Fruit fly (Drosophila melanogaster) whole organism, embryonic: ENCODE data around the gene Vm26Ac.
A peak's percentile ranks its signal among the peaks of the same experiment; 100 is the strongest.

Experiments
- Abd-B ChIP-seq: fragments of 200-800 bp; sonication (Bioruptor generic); optimal IDR thresholded peaks from 2 replicates; lab custom pipeline; 2018; ENCODE audit warnings: missing biosample characterization, mild to moderate bottlenecking, missing genetic modification characterization, moderate library complexity
- Asciz ChIP-seq: fragments of 200-800 bp; sonication (Bioruptor generic); optimal IDR thresholded peaks from 2 replicates; lab custom pipeline; 2017; ENCODE audit warnings: missing biosample characterization, mild to moderate bottlenecking, missing genetic modification characterization, missing genetic modification reagents
- CG10321 ChIP-seq: fragments of 200-800 bp; sonication (Bioruptor generic); IDR thresholded peaks from 2 replicates; pipeline ENCODE4 v1.3.6; 2022; ENCODE audit warnings: missing biosample characterization, missing genetic modification characterization
- CG1233 ChIP-seq: fragments of 200-800 bp; sonication (Bioruptor generic); optimal IDR thresholded peaks from 4 replicates; lab custom pipeline; 2018; ENCODE audit warnings: missing biosample characterization, mild to moderate bottlenecking, missing genetic modification characterization
- CG15479 ChIP-seq: fragments of 200-800 bp; sonication (Bioruptor generic); optimal IDR thresholded peaks from 3 replicates; lab custom pipeline; 2019; ENCODE audit warnings: missing biosample characterization, mild to moderate bottlenecking, missing genetic modification characterization, moderate library complexity
- CG16815 ChIP-seq: fragments of 200-800 bp; sonication (Bioruptor generic); optimal IDR thresholded peaks from 3 replicates; lab custom pipeline; 2017; ENCODE audit warnings: missing biosample characterization, mild to moderate bottlenecking, missing genetic modification characterization
- CG2202 ChIP-seq: fragments of 200-800 bp; sonication (Bioruptor generic); optimal IDR thresholded peaks from 2 replicates; lab custom pipeline; 2018; ENCODE audit warnings: missing biosample characterization, mild to moderate bottlenecking, missing genetic modification characterization
- CG2678 ChIP-seq: fragments of 200-800 bp; sonication (Bioruptor generic); optimal IDR thresholded peaks from 3 replicates; lab custom pipeline; 2019; ENCODE audit warnings: missing biosample characterization, mild to moderate bottlenecking, missing genetic modification characterization, moderate library complexity
- CG2875 ChIP-seq: fragments of 200-800 bp; sonication (Bioruptor generic); optimal IDR thresholded peaks from 2 replicates; lab custom pipeline; 2017; ENCODE audit warnings: missing biosample characterization, mild to moderate bottlenecking, missing genetic modification characterization, missing genetic modification reagents
- CG33557 ChIP-seq: fragments of 200-800 bp; sonication (Bioruptor generic); optimal IDR thresholded peaks from 2 replicates; lab custom pipeline; 2019; ENCODE audit warnings: missing biosample characterization, mild to moderate bottlenecking, missing genetic modification characterization, moderate library complexity
- CG34422 ChIP-seq: fragments of 200-800 bp; sonication (Bioruptor generic); IDR thresholded peaks from 3 replicates; pipeline ENCODE4 v1.3.6; 2022; ENCODE audit warnings: missing biosample characterization, missing genetic modification characterization
- CG4707 ChIP-seq: fragments of 200-800 bp; sonication (Bioruptor generic); optimal IDR thresholded peaks from 2 replicates; lab custom pipeline; 2018; ENCODE audit warnings: missing biosample characterization, mild to moderate bottlenecking, missing genetic modification characterization, moderate library complexity
- CG5953 ChIP-seq: fragments of 200-800 bp; sonication (Bioruptor generic); IDR thresholded peaks from 2 replicates; pipeline ENCODE4 v1.3.6; 2022; ENCODE audit warnings: missing biosample characterization, missing genetic modification characterization
- CG6765 ChIP-seq: fragments of 200-800 bp; sonication (Bioruptor generic); optimal IDR thresholded peaks from 3 replicates; lab custom pipeline; 2017; ENCODE audit warnings: missing biosample characterization, mild to moderate bottlenecking, missing genetic modification characterization
- CG6791 ChIP-seq: fragments of 200-800 bp; sonication (Bioruptor generic); IDR thresholded peaks from 3 replicates; pipeline ENCODE4 v1.3.6; 2022; ENCODE audit warnings: missing biosample characterization, missing genetic modification characterization; ENCODE audit not compliant: partially characterized antibody
- CG8388 ChIP-seq: fragments of 200-800 bp; sonication (Bioruptor generic); optimal IDR thresholded peaks from 2 replicates; lab custom pipeline; 2019; ENCODE audit warnings: missing biosample characterization, mild to moderate bottlenecking, missing genetic modification characterization, moderate library complexity
- CG9609 ChIP-seq: fragments of 200-800 bp; sonication (Bioruptor generic); optimal IDR thresholded peaks from 3 replicates; lab custom pipeline; 2016; ENCODE audit warnings: missing biosample characterization, missing genetic modification characterization
- CG9876 ChIP-seq: fragments of 200-800 bp; sonication (Bioruptor generic); optimal IDR thresholded peaks from 2 replicates; lab custom pipeline; 2016; ENCODE audit warnings: missing biosample characterization, missing genetic modification characterization
- CHES-1-like ChIP-seq: fragments of 200-800 bp; sonication (Bioruptor generic); optimal IDR thresholded peaks from 2 replicates; lab custom pipeline; 2016; ENCODE audit warnings: missing biosample characterization, missing genetic modification characterization
- CTCF ChIP-seq: fragments of 200-800 bp; sonication (Bioruptor generic); optimal IDR thresholded peaks from 2 replicates; lab custom pipeline; 2017; ENCODE audit warnings: missing biosample characterization, mild to moderate bottlenecking, missing genetic modification characterization, moderate library complexity
- CrebB ChIP-seq: fragments of 200-800 bp; sonication (Bioruptor generic); optimal IDR thresholded peaks from 3 replicates; lab custom pipeline; 2018; ENCODE audit warnings: missing biosample characterization, mild to moderate bottlenecking, missing genetic modification characterization
- D19A ChIP-seq: fragments of 200-800 bp; optimal IDR thresholded peaks from 3 replicates; lab custom pipeline; 2019; ENCODE audit warnings: missing biosample characterization, mild to moderate bottlenecking, missing genetic modification characterization, moderate library complexity
- Doc2 ChIP-seq: fragments of 200-800 bp; sonication (Bioruptor generic); IDR thresholded peaks from 2 replicates; pipeline ENCODE4 v1.3.6; 2022; ENCODE audit warnings: missing biosample characterization, missing genetic modification characterization
- E2f1 ChIP-seq: fragments of 200-800 bp; sonication (Bioruptor generic); IDR thresholded peaks from 2 replicates; pipeline ENCODE4 v1.3.6; 2022; ENCODE audit warnings: missing biosample characterization, missing genetic modification characterization
- E2f2 ChIP-seq: fragments of 200-800 bp; sonication (Bioruptor generic); IDR thresholded peaks from 2 replicates; pipeline ENCODE4 v1.3.6; 2022; ENCODE audit warnings: missing biosample characterization, missing genetic modification characterization
- ERR ChIP-seq: fragments of 200-800 bp; sonication (Bioruptor generic); optimal IDR thresholded peaks from 2 replicates; lab custom pipeline; 2016; ENCODE audit warnings: missing biosample characterization, missing genetic modification characterization
- Ets65A ChIP-seq: fragments of 200-800 bp; sonication (Bioruptor generic); peaks from one replicate; lab custom pipeline; 2016; ENCODE audit warnings: missing biosample characterization, missing genetic modification characterization
- Gsc ChIP-seq: fragments of 200-800 bp; sonication (Bioruptor generic); IDR thresholded peaks from 2 replicates; pipeline ENCODE4 v1.3.6; 2022; ENCODE audit warnings: missing biosample characterization, missing genetic modification characterization
- HHEX ChIP-seq: fragments of 200-800 bp; sonication (Bioruptor generic); optimal IDR thresholded peaks from 3 replicates; lab custom pipeline; 2017; ENCODE audit warnings: missing biosample characterization, mild to moderate bottlenecking, missing genetic modification characterization, missing genetic modification reagents
- HLH54F ChIP-seq: fragments of 200-800 bp; sonication (Bioruptor generic); optimal IDR thresholded peaks from 3 replicates; lab custom pipeline; 2016; ENCODE audit warnings: missing biosample characterization, missing genetic modification characterization
- Mrtf ChIP-seq: fragments of 200-800 bp; sonication (Bioruptor generic); IDR thresholded peaks from 3 replicates; pipeline ENCODE4 v1.3.6; 2022; ENCODE audit warnings: missing biosample characterization, missing genetic modification characterization
- NC2α ChIP-seq: fragments of 200-800 bp; sonication (Bioruptor generic); optimal IDR thresholded peaks from 2 replicates; lab custom pipeline; 2016; ENCODE audit warnings: missing biosample characterization, missing genetic modification characterization
- Nf-YA ChIP-seq: fragments of 200-800 bp; sonication (Bioruptor generic); IDR thresholded peaks from 2 replicates; pipeline ENCODE4 v1.3.6; 2022; ENCODE audit warnings: missing biosample characterization, missing genetic modification characterization
- Six4 ChIP-seq: fragments of 200-800 bp; sonication (Bioruptor generic); optimal IDR thresholded peaks from 2 replicates; lab custom pipeline; 2016; ENCODE audit warnings: missing biosample characterization, missing genetic modification characterization
- Spps ChIP-seq: fragments of 200-800 bp; sonication (Bioruptor generic); optimal IDR thresholded peaks from 2 replicates; lab custom pipeline; 2018; ENCODE audit warnings: missing biosample characterization, mild to moderate bottlenecking, missing genetic modification characterization
- bigmax ChIP-seq: fragments of 200-800 bp; sonication (Bioruptor generic); optimal IDR thresholded peaks from 2 replicates; lab custom pipeline; 2018; ENCODE audit warnings: missing biosample characterization, mild to moderate bottlenecking, missing genetic modification characterization
- croc ChIP-seq: fragments of 200-800 bp; sonication (Bioruptor generic); conservative IDR thresholded peaks from 3 replicates; pipeline ENCODE4 v1.3.6; 2022; ENCODE audit warnings: missing biosample characterization, missing genetic modification characterization
- da ChIP-seq: fragments of 200-800 bp; sonication (Bioruptor generic); optimal IDR thresholded peaks from 2 replicates; lab custom pipeline; 2016; ENCODE audit warnings: missing biosample characterization, missing genetic modification characterization
- dm ChIP-seq: fragments of 200-800 bp; sonication (Bioruptor generic); optimal IDR thresholded peaks from 3 replicates; lab custom pipeline; 2016; ENCODE audit warnings: missing biosample characterization, missing genetic modification characterization
- ems ChIP-seq: fragments of 200-800 bp; sonication (Bioruptor generic); optimal IDR thresholded peaks from 3 replicates; lab custom pipeline; 2016; ENCODE audit warnings: missing biosample characterization, missing genetic modification characterization
- ftz-f1 ChIP-seq: fragments of 200-800 bp; sonication (Bioruptor generic); optimal IDR thresholded peaks from 2 replicates; lab custom pipeline; 2016; ENCODE audit warnings: missing biosample characterization, missing genetic modification characterization
- hb ChIP-seq: fragments of 200-800 bp; sonication (Bioruptor generic); IDR thresholded peaks from 3 replicates; pipeline ENCODE4 v1.3.6; 2022; ENCODE audit warnings: missing biosample characterization, missing genetic modification characterization; ENCODE audit not compliant: partially characterized antibody
- lab ChIP-seq: fragments of 200-800 bp; sonication (Bioruptor generic); optimal IDR thresholded peaks from 3 replicates; lab custom pipeline; 2017; ENCODE audit warnings: missing biosample characterization, missing genetic modification characterization, mild to moderate bottlenecking, moderate library complexity, missing genetic modification reagents
- nom ChIP-seq: fragments of 200-800 bp; sonication (Bioruptor generic); optimal IDR thresholded peaks from 2 replicates; lab custom pipeline; 2017; ENCODE audit warnings: missing biosample characterization, missing genetic modification characterization, mild to moderate bottlenecking, moderate library complexity, missing genetic modification reagents
- pita ChIP-seq: fragments of 200-800 bp; sonication (Bioruptor generic); optimal IDR thresholded peaks from 2 replicates; lab custom pipeline; 2017; ENCODE audit warnings: missing biosample characterization, mild to moderate bottlenecking, missing genetic modification characterization
- tap ChIP-seq: fragments of 200-800 bp; optimal IDR thresholded peaks from 3 replicates; lab custom pipeline; 2019; ENCODE audit warnings: missing biosample characterization, mild to moderate bottlenecking, missing genetic modification characterization, moderate library complexity
- trh ChIP-seq: fragments of 200-800 bp; sonication (Bioruptor generic); optimal IDR thresholded peaks from 2 replicates; lab custom pipeline; 2016; ENCODE audit warnings: missing biosample characterization, missing genetic modification characterization
- twi ChIP-seq: fragments of 200-800 bp; optimal IDR thresholded peaks from 2 replicates; lab custom pipeline; 2019; ENCODE audit warnings: missing biosample characterization, mild to moderate bottlenecking, missing genetic modification characterization, moderate library complexity
- vfl ChIP-seq: fragments of 200-800 bp; sonication (Bioruptor generic); optimal IDR thresholded peaks from 2 replicates; lab custom pipeline; 2016; ENCODE audit warnings: missing biosample characterization, missing genetic modification characterization
- wdn ChIP-seq: fragments of 200-800 bp; sonication (Bioruptor generic); IDR thresholded peaks from 2 replicates; pipeline ENCODE4 v1.3.6; 2022; ENCODE audit warnings: missing biosample characterization, missing genetic modification characterization

Gene Vm26Ac

DNA sequence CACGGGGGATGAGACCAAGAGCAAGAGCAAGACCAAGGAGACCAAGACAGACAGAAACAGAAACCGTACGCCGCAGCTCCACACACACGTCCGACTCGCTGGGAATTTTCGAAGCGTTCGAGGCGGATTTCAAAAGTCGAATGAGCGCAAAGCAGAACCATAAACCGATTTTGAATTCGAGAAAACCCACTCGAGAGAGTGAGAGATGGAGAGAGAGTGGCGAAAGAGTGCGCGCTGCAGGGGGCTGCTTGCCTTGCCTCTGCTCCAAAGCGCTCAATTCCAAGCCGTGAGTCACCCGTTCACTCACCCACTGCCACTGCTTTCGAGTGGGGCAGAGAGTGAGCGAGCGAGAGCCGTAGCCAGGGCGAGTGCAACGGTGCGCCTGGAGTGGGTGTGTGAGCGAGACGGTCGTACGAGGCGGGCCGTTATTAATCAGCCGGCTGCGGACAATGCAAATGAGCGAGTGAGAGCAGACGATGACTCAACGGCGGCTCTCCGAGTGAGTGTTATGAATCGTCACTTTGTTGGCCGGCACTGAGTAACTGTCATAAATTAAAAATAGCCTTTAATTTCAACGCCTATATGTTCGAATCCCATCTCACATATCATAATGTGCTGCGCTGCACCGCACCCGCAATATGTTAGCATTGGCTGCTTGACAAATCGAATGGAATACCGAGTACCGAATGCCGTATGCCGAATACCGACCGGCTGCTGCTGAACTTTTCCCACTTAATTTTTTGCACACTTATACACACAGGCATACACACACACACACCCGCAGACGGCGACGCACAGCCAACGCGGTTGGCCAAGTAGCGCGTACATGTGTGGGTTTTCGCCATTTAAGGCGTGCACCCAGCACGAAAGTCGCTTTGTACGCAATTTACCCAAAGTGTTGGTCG, 21.8 kb upstream of the Vm26Ac start (continued):
- TF ChIP-seq hb (GFP tag; lab: Robert Waterston, UW): no peak
- no peak for TF ChIP-seq trh (GFP tag; lab: Kevin White, UChicago)
- TF ChIP-seq HHEX (GFP tag; lab: Kevin White, UChicago): no peak
- peak; percentile 73 for TF ChIP-seq lab (GFP tag; lab: Kevin White, UChicago)
- no peak for TF ChIP-seq CG6791 (GFP tag; lab: Robert Waterston, UW)
- peak; percentile 9 for TF ChIP-seq CG8388 (GFP tag; lab: Kevin White, UChicago)
- no peak for TF ChIP-seq CG9609
- no peak for TF ChIP-seq bigmax (GFP tag; lab: Kevin White, UChicago)
- TF ChIP-seq CG6765: peak; percentile 80
- peak; percentile 31 for TF ChIP-seq Asciz (GFP tag; lab: Kevin White, UChicago)
- no peak for TF ChIP-seq dm
- TF ChIP-seq D19A (tag; lab: Kevin White, UChicago): peak; percentile 19
- TF ChIP-seq croc (GFP tag; lab: Robert Waterston, UW): no peak
- no peak for TF ChIP-seq NC2α (GFP tag; lab: Kevin White, UChicago)
- peak; percentile 58 for TF ChIP-seq ftz-f1 (GFP tag; lab: Kevin White, UChicago)
- peak; percentile 85 for TF ChIP-seq nom (GFP tag; lab: Kevin White, UChicago)
- no peak for TF ChIP-seq Ets65A
- no peak for TF ChIP-seq CG34422
- no peak for TF ChIP-seq Mrtf (GFP tag; lab: Robert Waterston, UW)
- TF ChIP-seq CTCF: no peak
- no peak for TF ChIP-seq twi (tag; lab: Kevin White, UChicago)
- TF ChIP-seq Abd-B: no peak
- TF ChIP-seq Spps (tag; lab: Kevin White, UChicago): peak; percentile 24
- no peak for TF ChIP-seq CG16815 (GFP tag; lab: Kevin White, UChicago)
- TF ChIP-seq ERR (GFP tag; lab: Kevin White, UChicago): peak; percentile 50
- TF ChIP-seq pita: no peak
- TF ChIP-seq E2f2 (GFP tag; lab: Robert Waterston, UW): no peak
- TF ChIP-seq CG1233 (GFP tag; lab: Kevin White, UChicago): peak; percentile 37
- no peak for TF ChIP-seq CrebB (tag; lab: Kevin White, UChicago)
- no peak for TF ChIP-seq CG2678 (tag; lab: Kevin White, UChicago)
- no peak for TF ChIP-seq Six4 (GFP tag; lab: Kevin White, UChicago)
- TF ChIP-seq CG2202 (tag; lab: Kevin White, UChicago): no peak
- TF ChIP-seq Nf-YA: no peak
- TF ChIP-seq CG10321 (GFP tag; lab: Robert Waterston, UW): no peak
- TF ChIP-seq CG9876 (GFP tag; lab: Kevin White, UChicago): no peak
- TF ChIP-seq da: no peak
- no peak for TF ChIP-seq CG2875 (GFP tag; lab: Kevin White, UChicago)
- TF ChIP-seq CG4707: peak; percentile 11
- TF ChIP-seq CG5953 (GFP tag; lab: Robert Waterston, UW): no peak
- peak; percentile 56 for TF ChIP-seq tap (tag; lab: Kevin White, UChicago)
- TF ChIP-seq CG15479 (GFP tag; lab: Kevin White, UChicago): peak; percentile 21
- no peak for TF ChIP-seq ems (GFP tag; lab: Kevin White, UChicago)
- TF ChIP-seq vfl (GFP tag; lab: Kevin White, UChicago): no peak
- TF ChIP-seq Gsc (GFP tag; lab: Robert Waterston, UW): no peak
- no peak for TF ChIP-seq E2f1 (GFP tag; lab: Robert Waterston, UW)
- TF ChIP-seq Doc2 (GFP tag; lab: Robert Waterston, UW): no peak
- no peak for TF ChIP-seq CHES-1-like
- TF ChIP-seq HLH54F: no peak
- no peak for TF ChIP-seq wdn
- TF ChIP-seq CG33557 (GFP tag; lab: Kevin White, UChicago): peak; percentile 32
